Worm (Caenorhabditis elegans): ENCODE results near the gene T23F2.3.

Gene T23F2.3

DNA sequence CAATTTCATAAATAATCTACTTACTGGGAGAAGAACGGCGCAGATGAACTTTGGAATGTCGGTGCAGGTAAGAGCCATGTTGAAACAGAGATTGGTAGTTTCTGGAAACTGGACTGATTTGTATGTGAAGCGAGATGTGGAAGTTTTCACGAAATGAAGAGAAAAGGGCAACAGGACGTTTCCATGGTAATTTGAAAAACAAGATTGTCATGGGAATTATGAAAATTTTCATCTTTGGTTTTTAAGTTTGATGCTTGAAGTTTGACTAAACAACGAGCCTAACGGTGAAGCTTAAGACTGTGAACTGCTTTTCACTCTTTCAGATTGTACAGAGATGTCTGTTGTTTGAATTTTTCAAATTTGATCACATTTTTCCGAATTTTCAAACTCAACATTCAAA lies at the start of gene T23F2.3:
T23F2.3 (minus strand) TSS at position 101 of the 400 bp plus-strand sequence.
- TF ChIP-seq tab-1 (GFP tag; IDR thresholded peaks at IDR 0.05), result no peak
- TF ChIP-seq cog-1 (tag; optimal IDR thresholded peaks at IDR 0.05), result no peak
- no peak for TF ChIP-seq ref-1 (GFP tag; conservative IDR thresholded peaks at IDR 0.05)
- TF ChIP-seq flt-1 (GFP tag; IDR thresholded peaks at IDR 0.05), result no peak
- TF ChIP-seq klf-2 (GFP tag; conservative IDR thresholded peaks at IDR 0.05), result no peak
- no peak for TF ChIP-seq ztf-23 (GFP tag; IDR thresholded peaks at IDR 0.05)
- TF ChIP-seq T22C8.4 (GFP tag; IDR thresholded peaks at IDR 0.05), result no peak
- no peak for TF ChIP-seq ztf-29 (GFP tag; IDR thresholded peaks at IDR 0.05)
- TF ChIP-seq med-1 (GFP tag; optimal IDR thresholded peaks at IDR 0.05; ENCODE audit: insufficient read depth), result no peak

DNA sequence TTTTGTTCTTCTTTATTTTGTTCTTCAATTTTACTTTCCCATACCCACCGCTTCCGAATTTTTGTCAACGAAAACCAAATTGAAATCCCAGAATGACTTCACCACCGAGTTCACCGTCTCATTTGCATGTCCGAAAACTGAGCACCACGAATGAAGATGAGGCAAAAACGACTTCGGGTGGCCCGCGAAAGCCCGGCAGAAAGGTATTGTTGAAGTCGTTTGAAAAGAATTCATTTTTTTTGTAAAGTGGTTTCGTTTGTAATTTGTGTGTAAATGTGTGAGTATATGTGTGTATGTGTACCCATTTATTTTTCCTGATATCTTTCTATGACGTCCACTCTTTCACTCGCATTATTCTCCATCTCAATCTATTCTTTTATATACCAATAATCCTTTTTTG lies 45.8 kb upstream of the T23F2.3 start, which contains the start of gene C38C5.1:
C38C5.1 (plus strand) TSS at position 90 of the 400 bp plus-strand sequence.
- no peak for TF ChIP-seq klf-2 (GFP tag; conservative IDR thresholded peaks at IDR 0.05)
- TF ChIP-seq ztf-23 (GFP tag; IDR thresholded peaks at IDR 0.05), result no peak
- TF ChIP-seq ztf-29 (GFP tag; IDR thresholded peaks at IDR 0.05), result no peak
- no peak for TF ChIP-seq ref-1 (GFP tag; conservative IDR thresholded peaks at IDR 0.05)
- no peak for TF ChIP-seq T22C8.4 (GFP tag; IDR thresholded peaks at IDR 0.05)
- TF ChIP-seq tab-1 (GFP tag; IDR thresholded peaks at IDR 0.05), result no peak
- no peak for TF ChIP-seq cog-1 (tag; optimal IDR thresholded peaks at IDR 0.05)
- TF ChIP-seq flt-1 (GFP tag; IDR thresholded peaks at IDR 0.05), result no peak
- TF ChIP-seq med-1 (GFP tag; optimal IDR thresholded peaks at IDR 0.05; ENCODE audit: insufficient read depth), result no peak

DNA sequence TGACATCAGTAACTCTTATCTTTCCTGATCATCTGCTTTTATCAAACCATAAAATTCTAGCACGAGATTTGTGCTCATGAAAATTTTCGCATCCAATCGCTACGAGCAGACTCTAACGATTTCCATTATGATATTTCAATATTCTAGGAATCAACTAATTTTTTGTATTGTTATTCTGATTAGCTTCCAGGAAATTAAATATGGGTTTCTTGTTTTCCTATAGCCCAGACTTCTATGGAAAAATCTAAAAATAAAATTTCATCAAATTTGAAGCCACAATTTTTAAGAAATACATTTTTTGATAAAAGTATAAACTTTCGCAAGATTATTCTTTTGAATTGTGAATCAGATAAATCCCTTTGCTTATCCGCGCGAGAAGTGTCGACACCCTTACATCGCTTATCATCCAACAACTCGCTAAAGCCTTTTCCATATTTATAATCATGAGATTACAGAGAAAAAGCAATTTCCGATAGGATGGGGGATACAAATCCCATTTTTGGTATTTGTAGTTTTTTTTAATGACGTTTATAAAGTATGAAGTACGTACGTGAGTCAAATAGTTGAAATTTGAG lies 43.0 kb upstream of the T23F2.3 start:
- TF ChIP-seq ref-1 (GFP tag; conservative IDR thresholded peaks at IDR 0.05), result no peak
- no peak for TF ChIP-seq cog-1 (tag; optimal IDR thresholded peaks at IDR 0.05)
- TF ChIP-seq flt-1 (GFP tag; IDR thresholded peaks at IDR 0.05), result no peak
- TF ChIP-seq med-1 (GFP tag; optimal IDR thresholded peaks at IDR 0.05; ENCODE audit: insufficient read depth), result no peak
- TF ChIP-seq tab-1 (GFP tag; IDR thresholded peaks at IDR 0.05), result no peak
- no peak for TF ChIP-seq ztf-23 (GFP tag; IDR thresholded peaks at IDR 0.05)
- no peak for TF ChIP-seq klf-2 (GFP tag; conservative IDR thresholded peaks at IDR 0.05)
- TF ChIP-seq ztf-29 (GFP tag; IDR thresholded peaks at IDR 0.05), result no peak
- TF ChIP-seq T22C8.4 (GFP tag; IDR thresholded peaks at IDR 0.05), result no peak

DNA sequence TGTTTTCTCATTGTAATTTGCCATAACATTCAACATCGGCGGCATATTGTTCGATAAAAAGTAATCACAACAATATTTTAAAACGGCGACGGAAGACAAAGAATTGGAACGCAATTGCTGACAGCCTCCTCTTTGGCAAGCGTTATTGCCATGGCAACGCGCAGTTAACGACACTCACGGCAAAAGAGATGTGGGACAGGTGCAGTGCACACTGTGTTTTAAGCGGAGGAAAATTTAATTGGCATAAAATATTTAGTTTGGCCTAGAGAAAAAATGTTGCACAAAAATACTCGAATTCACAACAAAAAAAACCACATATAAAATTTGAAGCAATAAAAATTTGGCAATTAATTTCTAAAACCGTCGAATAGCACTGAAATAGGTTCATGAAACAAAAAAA lies 40.5 kb upstream of the T23F2.3 start, which contains the start of gene ifta-1:
ifta-1 (minus strand) TSS at position 101 of the 400 bp plus-strand sequence.
- TF ChIP-seq cog-1 (tag; optimal IDR thresholded peaks at IDR 0.05), result no peak
- no peak for TF ChIP-seq tab-1 (GFP tag; IDR thresholded peaks at IDR 0.05)
- no peak for TF ChIP-seq flt-1 (GFP tag; IDR thresholded peaks at IDR 0.05)
- TF ChIP-seq ref-1 (GFP tag; conservative IDR thresholded peaks at IDR 0.05), result no peak
- TF ChIP-seq med-1 (GFP tag; optimal IDR thresholded peaks at IDR 0.05; ENCODE audit: insufficient read depth), result no peak
- TF ChIP-seq T22C8.4 (GFP tag; IDR thresholded peaks at IDR 0.05), result no peak
- no peak for TF ChIP-seq klf-2 (GFP tag; conservative IDR thresholded peaks at IDR 0.05)
- TF ChIP-seq ztf-29 (GFP tag; IDR thresholded peaks at IDR 0.05), result no peak
- no peak for TF ChIP-seq ztf-23 (GFP tag; IDR thresholded peaks at IDR 0.05)

DNA sequence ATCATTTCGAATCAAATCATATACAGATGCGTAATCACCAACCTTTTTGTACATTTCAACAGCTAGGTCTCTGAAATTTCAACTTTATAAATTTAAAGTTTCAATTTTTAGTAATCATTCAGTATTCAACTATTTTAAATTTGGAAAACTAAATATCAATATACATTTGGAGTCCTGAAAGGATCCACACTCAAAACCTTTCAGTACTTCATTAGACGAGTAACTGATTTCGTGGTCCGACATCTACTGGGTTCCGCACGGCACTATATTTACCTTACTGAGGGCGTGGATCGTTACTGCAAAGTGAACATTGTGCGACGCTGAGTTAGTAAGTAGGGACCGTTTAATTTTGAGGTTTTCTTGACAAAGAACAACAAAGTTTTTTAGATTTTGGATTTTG lies 35.7 kb upstream of the T23F2.3 start:
- TF ChIP-seq ztf-23 (GFP tag; IDR thresholded peaks at IDR 0.05) (no peak), cog-1 (tag; optimal IDR thresholded peaks at IDR 0.05) (no peak), tab-1 (GFP tag; IDR thresholded peaks at IDR 0.05) (no peak), klf-2 (GFP tag; conservative IDR thresholded peaks at IDR 0.05) (no peak), flt-1 (GFP tag; IDR thresholded peaks at IDR 0.05) (no peak), med-1 (GFP tag; optimal IDR thresholded peaks at IDR 0.05; ENCODE audit: insufficient read depth) (no peak), ref-1 (GFP tag; conservative IDR thresholded peaks at IDR 0.05) (no peak), ztf-29 (GFP tag; IDR thresholded peaks at IDR 0.05) (no peak), T22C8.4 (GFP tag; IDR thresholded peaks at IDR 0.05) (no peak)

DNA sequence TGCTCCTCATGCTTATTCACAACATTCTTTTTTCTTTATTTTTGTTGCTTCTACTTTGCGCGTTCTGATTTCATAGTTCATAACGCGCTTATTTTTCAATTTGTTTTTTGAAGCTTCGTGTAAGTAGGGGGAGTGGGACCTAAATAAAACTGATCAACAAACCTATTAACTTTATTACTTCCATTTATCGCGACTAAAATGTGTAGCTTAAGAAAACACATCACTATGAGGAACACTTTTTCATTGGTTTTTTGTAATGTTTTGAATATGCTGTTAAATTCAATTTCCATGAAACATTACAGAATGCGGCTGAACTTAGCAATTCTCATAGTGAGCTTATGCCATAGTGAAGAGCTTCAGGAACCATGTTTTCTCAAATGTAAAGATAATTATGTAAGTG lies 31.5 kb upstream of the T23F2.3 start, which contains the start of gene C54G7.1:
C54G7.1 (plus strand) TSS at position 301 of the 400 bp plus-strand sequence.
- TF ChIP-seq ztf-29 (GFP tag; IDR thresholded peaks at IDR 0.05) (no peak), T22C8.4 (GFP tag; IDR thresholded peaks at IDR 0.05) (no peak), flt-1 (GFP tag; IDR thresholded peaks at IDR 0.05) (no peak), ztf-23 (GFP tag; IDR thresholded peaks at IDR 0.05) (no peak), ref-1 (GFP tag; conservative IDR thresholded peaks at IDR 0.05) (no peak), med-1 (GFP tag; optimal IDR thresholded peaks at IDR 0.05; ENCODE audit: insufficient read depth) (no peak), tab-1 (GFP tag; IDR thresholded peaks at IDR 0.05) (no peak), klf-2 (GFP tag; conservative IDR thresholded peaks at IDR 0.05) (no peak), cog-1 (tag; optimal IDR thresholded peaks at IDR 0.05) (no peak)

DNA sequence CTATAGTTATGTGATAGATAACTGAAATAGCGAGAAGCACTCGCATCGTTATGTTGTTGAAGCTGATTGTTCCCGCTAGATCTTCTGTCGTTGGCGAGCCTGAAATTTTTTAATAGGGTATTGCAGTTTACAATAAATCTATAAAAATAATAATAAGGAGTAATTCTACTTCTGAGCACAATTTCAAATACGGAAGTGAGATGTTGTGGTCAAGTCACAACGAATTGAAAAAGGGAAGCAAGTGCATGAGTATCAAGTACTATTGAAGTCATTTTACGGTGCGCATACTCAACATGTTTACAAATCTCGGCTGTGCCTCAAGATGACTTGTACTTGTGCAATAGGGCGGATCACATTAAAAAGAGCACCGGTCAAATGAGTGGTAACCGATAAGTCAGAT lies 26.3 kb upstream of the T23F2.3 start, which contains the start of gene lgx-1:
lgx-1 (minus strand) TSS at position 101 of the 400 bp plus-strand sequence.
- TF ChIP-seq tab-1 (GFP tag; IDR thresholded peaks at IDR 0.05) (no peak), klf-2 (GFP tag; conservative IDR thresholded peaks at IDR 0.05) (no peak), cog-1 (tag; optimal IDR thresholded peaks at IDR 0.05) (no peak), ztf-23 (GFP tag; IDR thresholded peaks at IDR 0.05) (no peak), ztf-29 (GFP tag; IDR thresholded peaks at IDR 0.05) (no peak), T22C8.4 (GFP tag; IDR thresholded peaks at IDR 0.05) (no peak), flt-1 (GFP tag; IDR thresholded peaks at IDR 0.05) (no peak), med-1 (GFP tag; optimal IDR thresholded peaks at IDR 0.05; ENCODE audit: insufficient read depth) (no peak), ref-1 (GFP tag; conservative IDR thresholded peaks at IDR 0.05) (no peak)

DNA sequence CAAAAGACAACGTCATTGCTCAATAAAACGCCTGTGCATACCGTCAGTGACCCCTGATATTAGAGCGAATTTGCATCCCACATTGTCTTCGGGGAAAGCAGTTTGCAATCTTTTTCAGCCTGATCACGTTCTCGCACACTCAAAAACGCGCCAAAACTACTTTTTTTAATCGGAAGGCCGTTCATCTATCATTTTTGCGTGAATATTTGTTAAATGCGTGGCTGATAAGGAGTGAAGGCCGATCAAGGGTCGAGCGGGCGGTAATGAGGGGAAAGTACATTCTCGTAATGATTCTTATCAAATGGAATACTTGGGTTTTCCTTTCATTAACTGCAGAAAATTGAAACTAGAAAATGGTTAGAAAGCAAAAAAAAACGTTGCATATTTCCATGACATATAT lies 12.1 kb upstream of the T23F2.3 start:
- no peak for TF ChIP-seq ref-1 (GFP tag; conservative IDR thresholded peaks at IDR 0.05)
- TF ChIP-seq flt-1 (GFP tag; IDR thresholded peaks at IDR 0.05), result no peak
- no peak for TF ChIP-seq T22C8.4 (GFP tag; IDR thresholded peaks at IDR 0.05)
- no peak for TF ChIP-seq klf-2 (GFP tag; conservative IDR thresholded peaks at IDR 0.05)
- TF ChIP-seq ztf-29 (GFP tag; IDR thresholded peaks at IDR 0.05), result no peak
- no peak for TF ChIP-seq cog-1 (tag; optimal IDR thresholded peaks at IDR 0.05)
- TF ChIP-seq tab-1 (GFP tag; IDR thresholded peaks at IDR 0.05), result no peak
- TF ChIP-seq med-1 (GFP tag; optimal IDR thresholded peaks at IDR 0.05; ENCODE audit: insufficient read depth), result no peak
- no peak for TF ChIP-seq ztf-23 (GFP tag; IDR thresholded peaks at IDR 0.05)

All from whole organism, midembryonic.